Worm (Caenorhabditis elegans): Measurements from ENCODE around the gene T19A5.3.

T19A5.3 gene

ce11 chrV:8935104-8935503, 8.8 kb downstream of the T19A5.3 start:
- no peak for TF ChIP-seq sdc-2 (tag; optimal IDR thresholded peaks at IDR 0.05)
- no peak for TF ChIP-seq hlh-30 (tag; optimal IDR thresholded peaks at IDR 0.05; ENCODE audit: insufficient read depth)
- no peak for TF ChIP-seq ttx-3 (tag; optimal IDR thresholded peaks at IDR 0.05)
- TF ChIP-seq madf-2 (tag; optimal IDR thresholded peaks at IDR 0.05), result no peak
- no peak for TF ChIP-seq nhr-232 (tag; optimal IDR thresholded peaks at IDR 0.05)
- TF ChIP-seq ama-1 (optimal IDR thresholded peaks at IDR 0.05), result no peak
- no peak for TF ChIP-seq dmd-4 (tag; optimal IDR thresholded peaks at IDR 0.05; ENCODE audit: borderline replicate concordance)
- TF ChIP-seq nfya-1 (tag; optimal IDR thresholded peaks at IDR 0.05), result no peak
- TF ChIP-seq eyg-1 (tag; optimal IDR thresholded peaks at IDR 0.05), result no peak
- no peak for TF ChIP-seq hlh-15 (tag; optimal IDR thresholded peaks at IDR 0.05)
- no peak for TF ChIP-seq fax-1 (tag; optimal IDR thresholded peaks at IDR 0.05)
- no peak for TF ChIP-seq tbx-2 (tag; optimal IDR thresholded peaks at IDR 0.05)

ce11 chrV:8934264-8934663, 9.6 kb downstream of the T19A5.3 start:
- TF ChIP-seq unc-55 (GFP tag; optimal IDR thresholded peaks at IDR 0.05) (no peak), hlh-6 (tag; optimal IDR thresholded peaks at IDR 0.05) (no peak), nfya-1 (tag; optimal IDR thresholded peaks at IDR 0.05) (no peak), ceh-19 (GFP tag; optimal IDR thresholded peaks at IDR 0.05) (no peak), ceh-31 (tag; optimal IDR thresholded peaks at IDR 0.05) (no peak), rnt-1 (tag; optimal IDR thresholded peaks at IDR 0.05) (no peak), tbx-7 (tag; optimal IDR thresholded peaks at IDR 0.05) (no peak), hlh-15 (tag; optimal IDR thresholded peaks at IDR 0.05) (no peak), nhr-232 (tag; optimal IDR thresholded peaks at IDR 0.05) (no peak), ref-2 (tag; optimal IDR thresholded peaks at IDR 0.05) (no peak), K09A11.1 (tag; optimal IDR thresholded peaks at IDR 0.05; ENCODE audit: insufficient read depth) (no peak), pros-1 (tag; optimal IDR thresholded peaks at IDR 0.05) (no peak), syd-9 (tag; optimal IDR thresholded peaks at IDR 0.05) (no peak), hlh-13 (GFP tag; optimal IDR thresholded peaks at IDR 0.05) (no peak)

DNA sequence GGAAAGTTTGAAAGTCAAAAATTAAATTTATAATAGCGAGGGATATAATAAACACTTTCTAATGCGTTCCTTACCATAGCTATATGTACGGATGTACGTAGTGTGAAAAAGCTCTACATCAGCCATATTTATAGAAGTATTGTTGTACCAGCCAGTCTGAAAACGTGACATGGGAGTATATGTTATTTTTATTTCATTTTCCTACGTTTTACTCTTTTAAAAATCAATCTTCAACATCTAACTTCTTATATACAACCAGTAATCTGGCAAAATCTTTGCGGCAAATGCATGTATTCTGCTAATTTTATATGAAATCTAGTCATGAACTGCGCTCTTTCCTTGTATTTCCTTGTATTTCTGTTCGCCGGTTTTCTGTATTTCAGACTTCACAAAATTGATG, 11.5 kb downstream of the T19A5.3 start, which contains the start of gene H14N18.2:
Gene H14N18.2, plus strand, starts transcription at position 301 of the 400 bp plus-strand sequence.
- TF ChIP-seq hlh-30 (tag; optimal IDR thresholded peaks at IDR 0.05; ENCODE audit: insufficient read depth) (no peak), lim-6 (tag; optimal IDR thresholded peaks at IDR 0.05) (no peak), C38D4.7 (GFP tag; optimal IDR thresholded peaks at IDR 0.05) (no peak), che-1 (tag; optimal IDR thresholded peaks at IDR 0.05) (no peak), ceh-31 (tag; optimal IDR thresholded peaks at IDR 0.05) (no peak), nfya-1 (tag; optimal IDR thresholded peaks at IDR 0.05) (no peak), tbx-2 (tag; optimal IDR thresholded peaks at IDR 0.05) (no peak), pat-9 (tag; optimal IDR thresholded peaks at IDR 0.05) (no peak)

DNA sequence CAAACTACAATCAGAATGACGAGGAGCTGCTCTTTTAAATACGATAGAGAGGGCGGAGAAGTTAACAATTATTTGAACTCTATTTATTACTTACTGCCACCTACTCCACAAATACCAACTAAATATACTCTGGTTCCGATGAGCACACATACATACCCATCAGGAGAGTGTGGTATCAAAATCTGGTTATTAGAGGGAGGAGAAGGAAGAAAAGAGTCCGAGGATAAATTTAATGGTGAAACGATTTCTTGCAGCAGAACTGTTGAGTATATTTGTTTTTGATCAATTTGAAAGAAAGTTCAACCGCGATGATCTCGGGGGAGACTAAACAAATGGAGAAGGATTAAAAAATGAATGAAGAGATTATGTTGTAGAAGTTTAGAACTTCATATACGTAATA, 14.9 kb downstream of the T19A5.3 start, which contains the start of gene H14N18.4:
Gene H14N18.4, minus strand, starts transcription at position 12 of the 400 bp plus-strand sequence.
- no peak for TF ChIP-seq sox-4 (tag; optimal IDR thresholded peaks at IDR 0.05)
- TF ChIP-seq ceh-14 (tag; optimal IDR thresholded peaks at IDR 0.05), result no peak

DNA sequence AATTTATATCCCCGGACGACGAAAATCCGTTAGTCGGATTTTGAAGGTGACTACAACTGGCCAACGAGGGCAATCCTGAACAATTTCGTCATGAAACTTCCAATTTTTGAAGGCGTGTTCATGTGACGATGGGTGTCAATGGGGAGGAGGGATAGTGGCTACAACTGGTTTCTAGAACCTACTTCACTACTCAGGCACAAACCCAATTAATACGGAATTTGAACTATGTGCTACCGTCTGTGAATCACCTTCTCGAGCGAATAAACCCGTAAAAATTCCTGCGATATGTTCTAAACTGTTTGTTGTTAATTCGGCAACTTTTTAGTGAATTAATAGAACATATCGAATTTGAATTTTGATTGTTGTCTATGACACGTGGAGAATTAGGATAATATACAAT, 16.1 kb downstream of the T19A5.3 start:
- TF ChIP-seq pax-1 (tag; optimal IDR thresholded peaks at IDR 0.05), result no peak
- no peak for TF ChIP-seq nhr-232 (tag; optimal IDR thresholded peaks at IDR 0.05)
- no peak for TF ChIP-seq unc-3 (GFP tag; conservative IDR thresholded peaks at IDR 0.05)
- no peak for TF ChIP-seq unc-3 (tag; optimal IDR thresholded peaks at IDR 0.05)
- no peak for TF ChIP-seq odd-2 (tag; optimal IDR thresholded peaks at IDR 0.05)
- TF ChIP-seq ceh-31 (tag; optimal IDR thresholded peaks at IDR 0.05), result no peak
- TF ChIP-seq ceh-22 (tag; optimal IDR thresholded peaks at IDR 0.05), result no peak
- no peak for TF ChIP-seq T23F11.4 (GFP tag; optimal IDR thresholded peaks at IDR 0.05)
- no peak for TF ChIP-seq dmd-4 (tag; optimal IDR thresholded peaks at IDR 0.05; ENCODE audit: borderline replicate concordance)
- TF ChIP-seq lin-11 (tag; optimal IDR thresholded peaks at IDR 0.05), result no peak
- no peak for TF ChIP-seq pqm-1 (tag; optimal IDR thresholded peaks at IDR 0.05)
- no peak for TF ChIP-seq ama-1 (optimal IDR thresholded peaks at IDR 0.05)
- TF ChIP-seq hlh-13 (GFP tag; optimal IDR thresholded peaks at IDR 0.05), result no peak
- no peak for TF ChIP-seq dve-1 (tag; optimal IDR thresholded peaks at IDR 0.05)
